Worm (Caenorhabditis elegans): ENCODE results near the gene hipr-1.

- TF ChIP-seq ceh-22 (tag; optimal IDR thresholded peaks at IDR 0.05) (no peak), ceh-6 (GFP tag; optimal IDR thresholded peaks at IDR 0.05) (no peak), tbx-2 (tag; optimal IDR thresholded peaks at IDR 0.05) (no peak), fkh-6 (tag; optimal IDR thresholded peaks at IDR 0.05) (no peak), pha-4 (tag; optimal IDR thresholded peaks at IDR 0.05) (no peak), tbx-7 (tag; optimal IDR thresholded peaks at IDR 0.05) (no peak), ref-2 (tag; optimal IDR thresholded peaks at IDR 0.05) (no peak), sox-4 (tag; optimal IDR thresholded peaks at IDR 0.05) (no peak), ahr-1 (tag; optimal IDR thresholded peaks at IDR 0.05) (no peak), fkh-10 (GFP tag; optimal IDR thresholded peaks at IDR 0.05) (no peak), dve-1 (tag; optimal IDR thresholded peaks at IDR 0.05) (no peak)
Measured at ce11 chrIII:8773375-8773774, 53.4 kb downstream of the hipr-1 start.
